Worm (Caenorhabditis elegans): ENCODE data around the gene mib-1.
A peak's percentile ranks its signal among the peaks of the same experiment; 100 is the strongest.

Gene mib-1

ce11 chrIII:11243421-11243820, 47.1 kb downstream of the mib-1 start:
- no peak for TF ChIP-seq nhr-232 (tag; optimal IDR thresholded peaks at IDR 0.05)
- TF ChIP-seq dve-1 (tag; optimal IDR thresholded peaks at IDR 0.05) = peak; percentile 61
- TF ChIP-seq hlh-30 (tag; optimal IDR thresholded peaks at IDR 0.05; ENCODE audit: insufficient read depth) = peak; percentile 46
- peak; percentile 76 for TF ChIP-seq ceh-31 (tag; optimal IDR thresholded peaks at IDR 0.05)
- no peak for TF ChIP-seq sdc-2 (tag; optimal IDR thresholded peaks at IDR 0.05)
- no peak for TF ChIP-seq odd-2 (tag; optimal IDR thresholded peaks at IDR 0.05)
- TF ChIP-seq nfya-1 (tag; optimal IDR thresholded peaks at IDR 0.05) = peak; percentile 82
- TF ChIP-seq nhr-11 (tag; optimal IDR thresholded peaks at IDR 0.05) = no peak
- TF ChIP-seq zip-5 (tag; optimal IDR thresholded peaks at IDR 0.05) = no peak
- TF ChIP-seq ref-2 (tag; optimal IDR thresholded peaks at IDR 0.05) = no peak
- peak; percentile 6 for TF ChIP-seq ceh-14 (tag; optimal IDR thresholded peaks at IDR 0.05)
- TF ChIP-seq rnt-1 (tag; optimal IDR thresholded peaks at IDR 0.05) = peak; percentile 60
- TF ChIP-seq pros-1 (tag; optimal IDR thresholded peaks at IDR 0.05) = no peak
- TF ChIP-seq unc-42 (tag; optimal IDR thresholded peaks at IDR 0.05) = peak; percentile 27
- no peak for TF ChIP-seq eyg-1 (tag; optimal IDR thresholded peaks at IDR 0.05)
- no peak for TF ChIP-seq syd-9 (tag; optimal IDR thresholded peaks at IDR 0.05)
- peak; percentile 76 for TF ChIP-seq ceh-18 (tag; optimal IDR thresholded peaks at IDR 0.05)
- TF ChIP-seq ama-1 (optimal IDR thresholded peaks at IDR 0.05) = no peak
- TF ChIP-seq elt-4 (tag; optimal IDR thresholded peaks at IDR 0.05) = no peak
- peak; percentile 81 for TF ChIP-seq unc-55 (GFP tag; optimal IDR thresholded peaks at IDR 0.05)
- peak; percentile 37 for TF ChIP-seq ceh-34 (tag; optimal IDR thresholded peaks at IDR 0.05)
- no peak for TF ChIP-seq K09A11.1 (tag; optimal IDR thresholded peaks at IDR 0.05; ENCODE audit: insufficient read depth)
- TF ChIP-seq K02D7.2 (tag; optimal IDR thresholded peaks at IDR 0.05) = no peak
- peak; percentile 56 for TF ChIP-seq tbx-2 (tag; optimal IDR thresholded peaks at IDR 0.05)
- no peak for TF ChIP-seq ceh-48 (tag; optimal IDR thresholded peaks at IDR 0.05)
- peak; percentile 38 for TF ChIP-seq pax-1 (tag; optimal IDR thresholded peaks at IDR 0.05)
- no peak for TF ChIP-seq dmd-4 (tag; optimal IDR thresholded peaks at IDR 0.05; ENCODE audit: borderline replicate concordance)
- peak; percentile 14 for TF ChIP-seq madf-2 (tag; optimal IDR thresholded peaks at IDR 0.05)
- no peak for TF ChIP-seq pha-2 (tag; optimal IDR thresholded peaks at IDR 0.05)
- TF ChIP-seq ets-4 (tag; optimal IDR thresholded peaks at IDR 0.05) = no peak
- no peak for TF ChIP-seq T23F11.4 (GFP tag; optimal IDR thresholded peaks at IDR 0.05)
- TF ChIP-seq hlh-6 (tag; optimal IDR thresholded peaks at IDR 0.05) = no peak
- TF ChIP-seq hlh-8 (tag; optimal IDR thresholded peaks at IDR 0.05) = peak; percentile 14
- no peak for TF ChIP-seq pat-9 (tag; optimal IDR thresholded peaks at IDR 0.05)

ce11 chrIII:11241583-11242187, 48.8 kb downstream of the mib-1 start:
- TF ChIP-seq pag-3 (tag; optimal IDR thresholded peaks at IDR 0.05; ENCODE audit: borderline replicate concordance) = no peak
- TF ChIP-seq sox-4 (tag; optimal IDR thresholded peaks at IDR 0.05) = no peak
- no peak for TF ChIP-seq ceh-2 (tag; optimal IDR thresholded peaks at IDR 0.05)
- no peak for TF ChIP-seq unc-3 (GFP tag; conservative IDR thresholded peaks at IDR 0.05)
- no peak for TF ChIP-seq unc-3 (tag; optimal IDR thresholded peaks at IDR 0.05)
- no peak for TF ChIP-seq T23F11.4 (GFP tag; optimal IDR thresholded peaks at IDR 0.05)
- TF ChIP-seq C38D4.7 (GFP tag; optimal IDR thresholded peaks at IDR 0.05) = no peak
- no peak for TF ChIP-seq unc-86 (tag; optimal IDR thresholded peaks at IDR 0.05)
- TF ChIP-seq hlh-13 (GFP tag; optimal IDR thresholded peaks at IDR 0.05) = no peak
- TF ChIP-seq sdc-2 (tag; optimal IDR thresholded peaks at IDR 0.05) = no peak
- no peak for TF ChIP-seq nhr-11 (tag; optimal IDR thresholded peaks at IDR 0.05)
- no peak for TF ChIP-seq fax-1 (tag; optimal IDR thresholded peaks at IDR 0.05)
- TF ChIP-seq hlh-15 (tag; optimal IDR thresholded peaks at IDR 0.05) = no peak
- TF ChIP-seq pha-2 (tag; optimal IDR thresholded peaks at IDR 0.05) = no peak
- no peak for TF ChIP-seq pha-4 (tag; optimal IDR thresholded peaks at IDR 0.05)
- TF ChIP-seq ceh-14 (tag; optimal IDR thresholded peaks at IDR 0.05) = no peak
- TF ChIP-seq C08G9.2 (tag; optimal IDR thresholded peaks at IDR 0.05) = no peak
- TF ChIP-seq fkh-6 (tag; optimal IDR thresholded peaks at IDR 0.05) = no peak
- no peak for TF ChIP-seq tbx-7 (tag; optimal IDR thresholded peaks at IDR 0.05)
- TF ChIP-seq Y22D7AL.16 (tag; optimal IDR thresholded peaks at IDR 0.05) = no peak
